Fruit fly (Drosophila melanogaster): ENCODE data around the gene CG42590.
A peak's percentile ranks its signal among the peaks of the same experiment; 100 is the strongest.

The CG42590 gene

dm6 chr3L:8018665-8019070 is 50.4 kb downstream of the CG42590 start (continued):
- TF ChIP-seq wek (GFP tag; optimal IDR thresholded peaks at IDR 0.05), result peak; percentile 73
- TF ChIP-seq Dip2 (GFP tag; IDR thresholded peaks at IDR 0.05), result no peak
- no peak for TF ChIP-seq dysf (GFP tag; IDR thresholded peaks at IDR 0.05)
- no peak for TF ChIP-seq CG16815 (GFP tag; optimal IDR thresholded peaks at IDR 0.05)
- TF ChIP-seq sisA (GFP tag; IDR thresholded peaks at IDR 0.05), result no peak
- TF ChIP-seq disco-r (GFP tag; optimal IDR thresholded peaks at IDR 0.05), result no peak
- TF ChIP-seq wdn (GFP tag; IDR thresholded peaks at IDR 0.05), result no peak
- TF ChIP-seq CG11723 (GFP tag; optimal IDR thresholded peaks at IDR 0.05), result peak; percentile 23
- TF ChIP-seq CTCF (GFP tag; optimal IDR thresholded peaks at IDR 0.05), result no peak
- peak; percentile 49 for TF ChIP-seq CG10543 (GFP tag; optimal IDR thresholded peaks at IDR 0.05)
- no peak for TF ChIP-seq psq (GFP tag; optimal IDR thresholded peaks at IDR 0.05)
- peak; percentile 26 for TF ChIP-seq CG5180 (GFP tag; optimal IDR thresholded peaks at IDR 0.05)
- TF ChIP-seq sqz (GFP tag; optimal IDR thresholded peaks at IDR 0.05), result peak; percentile 41
- TF ChIP-seq Bdp1 (GFP tag; optimal IDR thresholded peaks at IDR 0.05), result no peak
- peak; percentile 16 for TF ChIP-seq CG10147 (GFP tag; optimal IDR thresholded peaks at IDR 0.05)
- TF ChIP-seq CrebB (tag; optimal IDR thresholded peaks at IDR 0.05), result peak; percentile 30
- no peak for TF ChIP-seq gsb (GFP tag; IDR thresholded peaks at IDR 0.05)
- TF ChIP-seq amos (GFP tag; IDR thresholded peaks at IDR 0.05; ENCODE audit: partially characterized antibody), result no peak
- TF ChIP-seq Dad (GFP tag; optimal IDR thresholded peaks at IDR 0.05), result no peak
- no peak for TF ChIP-seq hb (GFP tag; IDR thresholded peaks at IDR 0.05; ENCODE audit: partially characterized antibody)
- no peak for TF ChIP-seq CG10321 (GFP tag; IDR thresholded peaks at IDR 0.05)
- TF ChIP-seq Stat92E (GFP tag; optimal IDR thresholded peaks at IDR 0.05), result peak in 1 of 3 experiments; percentile 41
- TF ChIP-seq E2f1 (GFP tag; IDR thresholded peaks at IDR 0.05), result no peak
- no peak for TF ChIP-seq Ets97D (GFP tag; optimal IDR thresholded peaks at IDR 0.05)
- peak; percentile 68 for TF ChIP-seq CG15601 (tag; optimal IDR thresholded peaks at IDR 0.05)
- TF ChIP-seq HmgD (GFP tag; optimal IDR thresholded peaks at IDR 0.05), result no peak
- peak; percentile 42 for TF ChIP-seq CG13424 (tag; optimal IDR thresholded peaks at IDR 0.05)
- TF ChIP-seq Mrtf (GFP tag; IDR thresholded peaks at IDR 0.05), result no peak
- TF ChIP-seq bcd (GFP tag; optimal IDR thresholded peaks at IDR 0.05), result no peak
- TF ChIP-seq kah (GFP tag; optimal IDR thresholded peaks at IDR 0.05), result no peak
- no peak for TF ChIP-seq bbx (GFP tag; IDR thresholded peaks at IDR 0.05; ENCODE audit: partially characterized antibody)
- TF ChIP-seq toy (GFP tag; IDR thresholded peaks at IDR 0.05), result no peak
- TF ChIP-seq tgo (GFP tag; IDR thresholded peaks at IDR 0.05), result no peak
- peak; percentile 29 for TF ChIP-seq Med (GFP tag)
- TF ChIP-seq tna (GFP tag; IDR thresholded peaks at IDR 0.05; ENCODE audit: partially characterized antibody), result no peak
- no peak for TF ChIP-seq ato (GFP tag; IDR thresholded peaks at IDR 0.05; ENCODE audit: partially characterized antibody)
- no peak for TF ChIP-seq CG14860 (GFP tag; IDR thresholded peaks at IDR 0.05; ENCODE audit: partially characterized antibody)
- no peak for TF ChIP-seq Fer2 (tag; optimal IDR thresholded peaks at IDR 0.05)
- TF ChIP-seq klu (GFP tag; IDR thresholded peaks at IDR 0.05), result no peak
- no peak for TF ChIP-seq CG13894 (tag; optimal IDR thresholded peaks at IDR 0.05)
- peak; percentile 34 for TF ChIP-seq CG17385 (GFP tag; optimal IDR thresholded peaks at IDR 0.05)
- TF ChIP-seq Sox100B (GFP tag; optimal IDR thresholded peaks at IDR 0.05), result peak; percentile 23
- TF ChIP-seq Dp (GFP tag; optimal IDR thresholded peaks at IDR 0.05), result no peak
- no peak for TF ChIP-seq CG10654 (GFP tag; optimal IDR thresholded peaks at IDR 0.05)
- TF ChIP-seq CG10462 (GFP tag; optimal IDR thresholded peaks at IDR 0.05), result no peak
- TF ChIP-seq unc-4 (GFP tag; IDR thresholded peaks at IDR 0.05; ENCODE audit: partially characterized antibody), result no peak
- TF ChIP-seq dmrt11E (tag; optimal IDR thresholded peaks at IDR 0.05), result peak; percentile 17
- peak; percentile 73 for TF ChIP-seq CG17912 (GFP tag; optimal IDR thresholded peaks at IDR 0.05)
- TF ChIP-seq Meics (GFP tag; optimal IDR thresholded peaks at IDR 0.05), result peak; percentile 6
- TF ChIP-seq Sry-β (GFP tag; optimal IDR thresholded peaks at IDR 0.05), result peak; percentile 14
- TF ChIP-seq dan (GFP tag; IDR thresholded peaks at IDR 0.05), result no peak

All from whole organism, embryonic.